Fruit fly (Drosophila melanogaster): ENCODE data around the gene mgl.

The mgl gene

dm6 chrX:9332208-9332607 lies 167.7 kb downstream of the mgl start (continued):
- TF ChIP-seq z (GFP tag; IDR thresholded peaks at IDR 0.05), result 0 out of 3 replicates have a peak, but pooled peaks have one; percentile 38
- 0 out of 2 replicates have a peak, but pooled peaks have one; percentile 37 for TF ChIP-seq CG42726 (GFP tag; IDR thresholded peaks at IDR 0.05; ENCODE audit: partially characterized antibody)
- TF ChIP-seq scrt (GFP tag; optimal IDR thresholded peaks at IDR 0.05), result no peak
- TF ChIP-seq ken (GFP tag; IDR thresholded peaks at IDR 0.05), result no peak

- TF ChIP-seq disco-r (GFP tag; optimal IDR thresholded peaks at IDR 0.05), result no peak
- no peak for TF ChIP-seq gfzf (GFP tag; optimal IDR thresholded peaks at IDR 0.05)
- TF ChIP-seq CG12219 (GFP tag; optimal IDR thresholded peaks at IDR 0.05), result no peak
- no peak for TF ChIP-seq CG10654 (GFP tag; optimal IDR thresholded peaks at IDR 0.05)
- no peak for TF ChIP-seq CG3838 (GFP tag; optimal IDR thresholded peaks at IDR 0.05)
- no peak for TF ChIP-seq CG9797 (GFP tag; optimal IDR thresholded peaks at IDR 0.05)
- no peak for TF ChIP-seq Dip2 (GFP tag; IDR thresholded peaks at IDR 0.05)
- no peak for TF ChIP-seq CG6272 (GFP tag; IDR thresholded peaks at IDR 0.05)
- no peak for TF ChIP-seq CG2199 (GFP tag; IDR thresholded peaks at IDR 0.05)
- no peak for TF ChIP-seq CG32767 (GFP tag; IDR thresholded peaks at IDR 0.05)
- no peak for TF ChIP-seq CG7556 (GFP tag; optimal IDR thresholded peaks at IDR 0.05)
- no peak for TF ChIP-seq CG3847 (GFP tag; IDR thresholded peaks at IDR 0.05)
- no peak for TF ChIP-seq CG11504 (tag; optimal IDR thresholded peaks at IDR 0.05)
- TF ChIP-seq CG2875 (GFP tag; optimal IDR thresholded peaks at IDR 0.05), result no peak
- TF ChIP-seq CG33557 (GFP tag; optimal IDR thresholded peaks at IDR 0.05), result no peak
- no peak for TF ChIP-seq CG11696 (GFP tag; IDR thresholded peaks at IDR 0.05)
These were observed 169.5 kb downstream of the mgl start, which contains the start of gene CG34450 for dm6 chrX:9330387-9330786. TSS of gene CG34450 (minus strand) at chrX:9330487.

DNA sequence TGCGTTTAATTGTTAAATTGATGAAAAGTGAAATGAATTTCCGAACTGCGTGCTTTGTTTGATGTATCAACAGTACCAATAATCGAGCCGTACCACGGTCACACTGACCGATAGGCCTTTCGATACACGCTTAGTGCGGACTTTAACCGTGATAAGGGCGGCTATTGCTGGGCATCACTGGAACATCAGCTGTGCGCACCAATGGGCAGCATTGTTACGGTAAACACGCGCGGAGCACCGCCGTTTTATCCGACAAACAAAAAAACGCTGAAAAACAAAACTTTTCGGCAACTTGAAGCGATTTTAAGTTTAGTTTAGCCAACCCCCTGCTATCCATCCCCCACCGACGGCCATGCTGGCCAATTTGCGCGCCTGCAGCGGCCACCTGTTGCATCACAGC lies 180.8 kb downstream of the mgl start, which contains the start of the genes c12.1 and c12.2:
Gene c12.1 (minus strand): TSS at position 84 of the 400 bp plus-strand sequence.
Gene c12.2 (plus strand): TSS at position 220 of the 400 bp plus-strand sequence.
- TF ChIP-seq tio (GFP tag; optimal IDR thresholded peaks at IDR 0.05), result no peak
- TF ChIP-seq her (GFP tag; optimal IDR thresholded peaks at IDR 0.05), result peak; percentile 37
- TF ChIP-seq Abd-B (GFP tag; optimal IDR thresholded peaks at IDR 0.05), result peak; percentile 19
- peak; percentile 32 for TF ChIP-seq hkb (optimal IDR thresholded peaks at IDR 0.05)
- no peak for TF ChIP-seq hkb (GFP tag; IDR thresholded peaks at IDR 0.05)
- no peak for TF ChIP-seq BtbVII (GFP tag; optimal IDR thresholded peaks at IDR 0.05)
- no peak for TF ChIP-seq ro (GFP tag; IDR thresholded peaks at IDR 0.05)
- no peak for TF ChIP-seq Xbp1 (GFP tag; optimal IDR thresholded peaks at IDR 0.05)
- peak; percentile 32 for TF ChIP-seq NC2β (GFP tag; optimal IDR thresholded peaks at IDR 0.05)
- peak; percentile 43 for TF ChIP-seq CG12659 (GFP tag; optimal IDR thresholded peaks at IDR 0.05)
- no peak for TF ChIP-seq CG12942 (GFP tag; optimal IDR thresholded peaks at IDR 0.05)
- TF ChIP-seq CG4854 (GFP tag; optimal IDR thresholded peaks at IDR 0.05), result no peak
- TF ChIP-seq MESR4 (GFP tag; optimal IDR thresholded peaks at IDR 0.05), result peak; percentile 86
- TF ChIP-seq ci (GFP tag; IDR thresholded peaks at IDR 0.05), result peak; percentile 51; the same call in 1 of the 3 replicates
- TF ChIP-seq CG4707 (GFP tag; optimal IDR thresholded peaks at IDR 0.05), result no peak
- TF ChIP-seq trem (tag; optimal IDR thresholded peaks at IDR 0.05), result peak; percentile 74
- TF ChIP-seq CkIIα-i1 (GFP tag; IDR thresholded peaks at IDR 0.05), result no peak
- TF ChIP-seq unc-4 (GFP tag; IDR thresholded peaks at IDR 0.05; ENCODE audit: partially characterized antibody), result peak; percentile 64
- TF ChIP-seq zen (tag; optimal IDR thresholded peaks at IDR 0.05), result peak; percentile 18
- TF ChIP-seq Med (GFP tag), result peak; percentile 89
- TF ChIP-seq gfzf (GFP tag; optimal IDR thresholded peaks at IDR 0.05), result peak; percentile 75
- peak; percentile 43 for TF ChIP-seq CTCF (GFP tag; optimal IDR thresholded peaks at IDR 0.05)
- TF ChIP-seq emc (GFP tag; optimal IDR thresholded peaks at IDR 0.05), result no peak
- TF ChIP-seq CG18476 (GFP tag; optimal IDR thresholded peaks at IDR 0.05), result no peak
- no peak for TF ChIP-seq Elba2 (GFP tag; optimal IDR thresholded peaks at IDR 0.05)
- no peak for TF ChIP-seq Vsx1 (GFP tag; optimal IDR thresholded peaks at IDR 0.05)
- peak; percentile 39; the same call in 1 of the 2 replicates for TF ChIP-seq inv (GFP tag; IDR thresholded peaks at IDR 0.05; ENCODE audit: partially characterized antibody)
- TF ChIP-seq Fer1 (GFP tag; optimal IDR thresholded peaks at IDR 0.05), result peak; percentile 23
- TF ChIP-seq hbn (GFP tag; IDR thresholded peaks at IDR 0.05; ENCODE audit: partially characterized antibody), result 0 out of 2 replicates have a peak, but pooled peaks have one; percentile 34
- TF ChIP-seq Scr (GFP tag; IDR thresholded peaks at IDR 0.05; ENCODE audit: partially characterized antibody), result peak; percentile 51

Data from whole organism, embryonic.